Worm (Caenorhabditis elegans) whole organism, young adult: ENCODE data around the gene fbxl-1.

Source experiments
- B0019.2 ChIP-seq: fragments of 200-800 bp; sonication (Bioruptor generic); conservative IDR thresholded peaks from 2 replicates; pipeline ENCODE4 v1.3.6; 2022; ENCODE audit warnings: missing genetic modification reagents, missing genetic modification characterization, missing compliant biosample characterization
- B0336.3 ChIP-seq: fragments of 200-800 bp; sonication (Bioruptor generic); IDR thresholded peaks from 2 replicates; pipeline ENCODE4 v1.3.6; 2022; ENCODE audit warnings: missing genetic modification characterization, missing compliant biosample characterization
- C06A6.2 ChIP-seq: fragments of 200-800 bp; sonication (Bioruptor generic); conservative IDR thresholded peaks from 2 replicates; pipeline ENCODE4 v1.3.6; 2022; ENCODE audit warnings: missing genetic modification characterization, missing compliant biosample characterization
- C17E4.6 ChIP-seq: fragments of 200-800 bp; sonication (Bioruptor generic); IDR thresholded peaks from 2 replicates; pipeline ENCODE4 v1.3.6; 2022; ENCODE audit warnings: missing genetic modification reagents, missing genetic modification characterization, missing compliant biosample characterization
- F10E7.11 ChIP-seq: sonication (generic microtip); optimal IDR thresholded peaks from 2 replicates; lab custom pipeline; 2017; ENCODE audit warnings: mild to moderate bottlenecking, missing genetic modification characterization, moderate library complexity, missing compliant biosample characterization
- F39B2.1 ChIP-seq: fragments of 200-800 bp; sonication (Bioruptor generic); IDR thresholded peaks from 2 replicates; pipeline ENCODE4 v1.3.6; 2022; ENCODE audit warnings: missing genetic modification reagents, missing genetic modification characterization, missing compliant biosample characterization
- F52B5.7 ChIP-seq: sonication (generic microtip); optimal IDR thresholded peaks from 2 replicates; lab custom pipeline; 2016; ENCODE audit warnings: mild to moderate bottlenecking, missing genetic modification characterization, missing compliant biosample characterization
- K11D2.4 ChIP-seq: fragments of 200-800 bp; sonication (Bioruptor generic); IDR thresholded peaks from 2 replicates; pipeline ENCODE4 v1.3.6; 2022; ENCODE audit warnings: missing genetic modification reagents, missing genetic modification characterization, missing compliant biosample characterization
- T07F8.4 ChIP-seq: sonication (generic microtip); optimal IDR thresholded peaks from 2 replicates; lab custom pipeline; 2016; ENCODE audit warnings: mild to moderate bottlenecking, missing genetic modification characterization, moderate library complexity, missing compliant biosample characterization
- T26A5.8 ChIP-seq: sonication (generic microtip); optimal IDR thresholded peaks from 2 replicates; lab custom pipeline; 2016; ENCODE audit warnings: missing genetic modification characterization, missing compliant biosample characterization
- Y56A3A.18 ChIP-seq: fragments of 200-800 bp; sonication (Bioruptor generic); IDR thresholded peaks from 2 replicates; pipeline ENCODE4 v1.3.6; 2022; ENCODE audit warnings: missing genetic modification reagents, missing genetic modification characterization, missing compliant biosample characterization
- Y79H2A.3 ChIP-seq: fragments of 200-800 bp; sonication (Bioruptor generic); conservative IDR thresholded peaks from 2 replicates; pipeline ENCODE4 v1.3.6; 2022; ENCODE audit warnings: missing genetic modification reagents, missing genetic modification characterization, missing compliant biosample characterization
- ZK185.1 ChIP-seq: sonication (generic microtip); optimal IDR thresholded peaks from 2 replicates; lab custom pipeline; 2016; ENCODE audit warnings: mild to moderate bottlenecking, missing genetic modification characterization, missing compliant biosample characterization; ENCODE audit not compliant: poor library complexity, severe bottlenecking
- akir-1 ChIP-seq: fragments of 200-800 bp; sonication (Bioruptor generic); optimal IDR thresholded peaks from 2 replicates; lab custom pipeline; 2018; ENCODE audit warnings: mild to moderate bottlenecking, missing genetic modification characterization, moderate library complexity, missing compliant biosample characterization
- athp-1 ChIP-seq: sonication (generic microtip); optimal IDR thresholded peaks from 2 replicates; lab custom pipeline; 2017; ENCODE audit warnings: mild to moderate bottlenecking, missing genetic modification characterization, missing compliant biosample characterization
- attf-3 ChIP-seq: fragments of 200-800 bp; sonication (Bioruptor generic); conservative IDR thresholded peaks from 2 replicates; pipeline ENCODE4 v1.3.6; 2022; ENCODE audit warnings: missing genetic modification reagents, missing genetic modification characterization, missing compliant biosample characterization
- attf-6 ChIP-seq: fragments of 200-800 bp; sonication (Bioruptor generic); IDR thresholded peaks from 2 replicates; pipeline ENCODE4 v1.3.6; 2022; ENCODE audit warnings: missing genetic modification reagents, missing genetic modification characterization, missing compliant biosample characterization
- bed-2 ChIP-seq: fragments of 200-800 bp; sonication (Bioruptor generic); IDR thresholded peaks from 2 replicates; pipeline ENCODE4 v1.3.6; 2022; ENCODE audit warnings: missing genetic modification reagents, missing genetic modification characterization, missing compliant biosample characterization
- ceh-58 ChIP-seq: fragments of 200-800 bp; sonication (Bioruptor generic); IDR thresholded peaks from 2 replicates; pipeline ENCODE4 v1.3.6; 2022; ENCODE audit warnings: missing genetic modification characterization, missing compliant biosample characterization
- ceh-79 ChIP-seq: sonication (generic microtip); optimal IDR thresholded peaks from 2 replicates; lab custom pipeline; 2017; ENCODE audit warnings: mild to moderate bottlenecking, missing genetic modification characterization, missing compliant biosample characterization
- die-1 ChIP-seq: sonication (generic microtip); optimal IDR thresholded peaks from 2 replicates; lab custom pipeline; 2016; ENCODE audit warnings: missing genotype, mild to moderate bottlenecking, missing genetic modification characterization, missing compliant biosample characterization
- dpff-1 ChIP-seq: sonication (generic microtip); optimal IDR thresholded peaks from 2 replicates; lab custom pipeline; 2017; ENCODE audit warnings: mild to moderate bottlenecking, missing genetic modification characterization, missing compliant biosample characterization
- egl-44 ChIP-seq: fragments of 200-800 bp; sonication (Bioruptor generic); IDR thresholded peaks from 2 replicates; pipeline ENCODE4 v1.3.6; 2022; ENCODE audit warnings: missing genetic modification reagents, missing genetic modification characterization, missing compliant biosample characterization
- egrh-3 ChIP-seq: fragments of 200-800 bp; sonication (Bioruptor generic); IDR thresholded peaks from 2 replicates; pipeline ENCODE4 v1.3.6; 2022; ENCODE audit warnings: missing genetic modification reagents, missing genetic modification characterization, missing compliant biosample characterization
- ekl-4 ChIP-seq: fragments of 200-800 bp; sonication (Bioruptor generic); IDR thresholded peaks from 2 replicates; pipeline ENCODE4 v1.3.6; 2022; ENCODE audit warnings: missing genetic modification reagents, missing genetic modification characterization, missing compliant biosample characterization
- ets-4 ChIP-seq: fragments of 200-800 bp; sonication (Bioruptor generic); optimal IDR thresholded peaks from 2 replicates; lab custom pipeline; 2018; ENCODE audit warnings: mild to moderate bottlenecking, missing genetic modification characterization, missing compliant biosample characterization
- hmg-20 ChIP-seq: fragments of 200-800 bp; sonication (Bioruptor generic); IDR thresholded peaks from 2 replicates; pipeline ENCODE4 v1.3.6; 2022; ENCODE audit warnings: missing genetic modification reagents, missing genetic modification characterization, missing compliant biosample characterization
- hrde-1 ChIP-seq: sonication (generic microtip); optimal IDR thresholded peaks from 2 replicates; lab custom pipeline; 2016; ENCODE audit warnings: missing genetic modification characterization, mild to moderate bottlenecking, missing compliant biosample characterization, moderate library complexity, missing genotype, missing genetic modification reagents, borderline replicate concordance
- hsf-1 ChIP-seq: fragments of 200-800 bp; sonication (Bioruptor generic); IDR thresholded peaks from 2 replicates; pipeline ENCODE4 v1.3.6; 2022; ENCODE audit warnings: missing genetic modification reagents, missing genetic modification characterization, missing compliant biosample characterization
- lag-1 ChIP-seq: fragments of 200-800 bp; sonication (Bioruptor generic); IDR thresholded peaks from 2 replicates; pipeline ENCODE4 v1.3.6; 2022; ENCODE audit warnings: missing genetic modification reagents, missing genetic modification characterization, missing compliant biosample characterization
- lin-26 ChIP-seq: fragments of 200-800 bp; sonication (Bioruptor generic); IDR thresholded peaks from 2 replicates; pipeline ENCODE4 v1.3.6; 2022; ENCODE audit warnings: missing genetic modification reagents, missing genetic modification characterization, missing compliant biosample characterization
- lin-40 ChIP-seq: sonication (generic microtip); optimal IDR thresholded peaks from 2 replicates; lab custom pipeline; 2016; ENCODE audit warnings: missing genetic modification characterization, mild to moderate bottlenecking, missing compliant biosample characterization, missing genotype, missing genetic modification reagents
- lsy-27 ChIP-seq: sonication (generic microtip); optimal IDR thresholded peaks from 2 replicates; lab custom pipeline; 2017; ENCODE audit warnings: missing genetic modification characterization, mild to moderate bottlenecking, missing compliant biosample characterization, antibody characterized with exemption, missing genotype, borderline replicate concordance; ENCODE audit not compliant: insufficient read depth
- madf-10 ChIP-seq: sonication (generic microtip); optimal IDR thresholded peaks from 2 replicates; lab custom pipeline; 2016; ENCODE audit warnings: mild to moderate bottlenecking, missing genetic modification characterization, missing compliant biosample characterization
- mes-4 ChIP-seq: sonication (generic microtip); optimal IDR thresholded peaks from 2 replicates; lab custom pipeline; 2016; ENCODE audit warnings: missing genotype, missing genetic modification characterization, missing compliant biosample characterization
- nfyb-1 ChIP-seq: fragments of 200-800 bp; sonication (Bioruptor generic); IDR thresholded peaks from 2 replicates; pipeline ENCODE4 v1.3.6; 2022; ENCODE audit warnings: missing genetic modification reagents, missing genetic modification characterization, missing compliant biosample characterization
- nhr-179 ChIP-seq: sonication (generic microtip); optimal IDR thresholded peaks from 2 replicates; lab custom pipeline; 2016; ENCODE audit warnings: mild to moderate bottlenecking, missing genetic modification characterization, missing compliant biosample characterization
- nhr-80 ChIP-seq: sonication (generic microtip); optimal IDR thresholded peaks from 2 replicates; lab custom pipeline; 2016; ENCODE audit warnings: missing genetic modification characterization, missing compliant biosample characterization
- pbrm-1 ChIP-seq: fragments of 200-800 bp; sonication (Bioruptor generic); IDR thresholded peaks from 2 replicates; pipeline ENCODE4 v1.3.6; 2022; ENCODE audit warnings: missing genetic modification reagents, missing genetic modification characterization, missing compliant biosample characterization
- rpc-1 ChIP-seq, 2 experiments: fragments of 150-350 bp in 1 of 2; sonication (generic microtip) in 1 of 2; optimal IDR thresholded peaks; 2 replicates each; lab custom pipeline; 2014 to 2018; ENCODE audit warnings: missing biosample characterization in 1 of 2, missing genetic modification characterization in 1 of 2, missing genetic modification reagents in 1 of 2, missing genotype in 1 of 2
- snpc-1.3 ChIP-seq: sonication (generic microtip); optimal IDR thresholded peaks from 2 replicates; lab custom pipeline; 2017; ENCODE audit warnings: missing genetic modification characterization, mild to moderate bottlenecking, missing compliant biosample characterization, antibody characterized with exemption, moderate library complexity, missing genotype, missing genetic modification reagents; ENCODE audit not compliant: insufficient read depth
- snpc-3.4 ChIP-seq: sonication (generic microtip); optimal IDR thresholded peaks from 2 replicates; lab custom pipeline; 2017; ENCODE audit warnings: missing genetic modification characterization, mild to moderate bottlenecking, missing compliant biosample characterization, antibody characterized with exemption, moderate library complexity, missing genotype, missing genetic modification reagents
- unc-130 ChIP-seq: sonication (generic microtip); optimal IDR thresholded peaks from 2 replicates; lab custom pipeline; 2016; ENCODE audit warnings: missing genetic modification reagents, missing genetic modification characterization, missing compliant biosample characterization
- unc-62 ChIP-seq: fragments of 150-350 bp; optimal IDR thresholded peaks from 2 replicates; lab custom pipeline; 2014; ENCODE audit warnings: missing biosample characterization, missing genetic modification reagents, missing genetic modification characterization
- zim-3 ChIP-seq: sonication (generic microtip); optimal IDR thresholded peaks from 2 replicates; lab custom pipeline; 2017; ENCODE audit warnings: mild to moderate bottlenecking, missing genetic modification characterization, moderate library complexity, missing compliant biosample characterization
- ztf-22 ChIP-seq: fragments of 200-800 bp; sonication (Bioruptor generic); optimal IDR thresholded peaks from 2 replicates; lab custom pipeline; 2018; ENCODE audit warnings: mild to moderate bottlenecking, missing genetic modification characterization, moderate library complexity, missing compliant biosample characterization
- ztf-28 ChIP-seq: fragments of 200-800 bp; sonication (Bioruptor generic); IDR thresholded peaks from 2 replicates; pipeline ENCODE4 v1.3.6; 2022; ENCODE audit warnings: missing genetic modification reagents, missing genetic modification characterization, missing compliant biosample characterization

The fbxl-1 gene

DNA sequence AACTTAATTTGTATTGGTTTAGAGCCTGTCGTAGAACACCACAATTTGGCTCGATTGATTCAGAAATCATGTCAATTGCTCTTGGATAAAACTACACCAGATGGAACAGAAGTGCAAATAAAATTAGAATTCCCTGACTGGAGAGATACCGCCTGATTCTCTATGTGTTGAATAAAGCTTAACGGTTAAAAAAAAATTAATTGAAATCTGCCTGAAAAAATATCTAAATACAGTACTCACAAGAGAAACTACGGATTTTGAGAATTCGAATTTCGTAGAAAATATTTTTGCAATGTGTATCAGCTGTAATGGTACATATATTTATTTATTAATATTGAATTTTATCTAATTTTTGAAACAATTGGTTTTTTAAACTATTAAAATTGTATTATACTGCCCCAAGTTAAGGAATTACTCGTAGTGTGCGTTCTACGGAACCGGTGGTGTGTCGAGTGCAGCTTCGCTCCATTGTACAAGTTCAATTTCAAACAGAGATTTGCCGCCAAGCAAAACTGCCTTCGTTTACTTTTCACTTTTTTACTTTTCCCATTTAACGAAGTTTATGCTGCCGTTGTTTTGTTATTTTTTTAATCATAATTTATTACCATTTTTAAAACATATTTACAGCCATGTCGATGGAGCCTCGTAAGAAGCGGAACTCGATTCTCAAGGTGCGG lies 22.5 kb downstream of the fbxl-1 start, which contains the start of gene knl-1 (continued):
- no peak for TF ChIP-seq nhr-179 (tag; lab: Kevin White, UChicago)
- TF ChIP-seq Y56A3A.18 (GFP tag; lab: Robert Waterston, UW): no peak
- TF ChIP-seq lag-1 (GFP tag; lab: Robert Waterston, UW): no peak
- TF ChIP-seq egrh-3: 0 out of 2 replicates have a peak, but pooled peaks have one; percentile 49
- TF ChIP-seq C17E4.6 (GFP tag; lab: Robert Waterston, UW): no peak
- no peak for TF ChIP-seq ZK185.1 (tag; lab: Kevin White, UChicago)
- TF ChIP-seq ceh-79 (tag; lab: Kevin White, UChicago): no peak
- TF ChIP-seq attf-3: peak; percentile 63; the same call in 1 of the 2 replicates
- no peak for TF ChIP-seq K11D2.4
- peak; percentile 68 for TF ChIP-seq unc-130 (GFP tag; lab: Kevin White, UChicago)
- TF ChIP-seq die-1 (tag; lab: Kevin White, UChicago): no peak
- no peak for TF ChIP-seq akir-1 (GFP tag; lab: Kevin White, UChicago)
- TF ChIP-seq T07F8.4 (tag; lab: Kevin White, UChicago): no peak
- no peak for TF ChIP-seq hmg-20 (GFP tag; lab: Robert Waterston, UW)
- TF ChIP-seq T26A5.8 (tag; lab: Kevin White, UChicago): no peak
- peak; percentile 31; the same call in 1 of the 2 replicates for TF ChIP-seq Y79H2A.3 (GFP tag; lab: Robert Waterston, UW)
- no peak for TF ChIP-seq F10E7.11
- TF ChIP-seq lsy-27 (tag; lab: Kevin White, UChicago): no peak
- TF ChIP-seq attf-6 (GFP tag; lab: Robert Waterston, UW): no peak
- no peak for TF ChIP-seq egl-44 (GFP tag; lab: Robert Waterston, UW)
- no peak for TF ChIP-seq pbrm-1 (GFP tag; lab: Robert Waterston, UW)
- no peak for TF ChIP-seq zim-3 (tag; lab: Kevin White, UChicago)
- TF ChIP-seq hsf-1 (GFP tag; lab: Robert Waterston, UW): no peak
- no peak for TF ChIP-seq hrde-1 (tag; lab: Kevin White, UChicago)
- TF ChIP-seq ztf-28 (GFP tag; lab: Robert Waterston, UW): 0 out of 2 replicates have a peak, but pooled peaks have one; percentile 63
- peak; percentile 4 for TF ChIP-seq madf-10 (tag; lab: Kevin White, UChicago)
- TF ChIP-seq C06A6.2: no peak
- TF ChIP-seq snpc-3.4 (tag; lab: Kevin White, UChicago): peak; percentile 28
- no peak for TF ChIP-seq F39B2.1
- TF ChIP-seq rpc-1 (optimal IDR thresholded peaks at IDR 0.05; lab: Kevin White, UChicago): no peak
- TF ChIP-seq rpc-1 (tag; optimal IDR thresholded peaks at IDR 0.05; lab: Kevin White, UChicago): no peak
- no peak for TF ChIP-seq athp-1 (tag; lab: Kevin White, UChicago)
- no peak for TF ChIP-seq nfyb-1 (GFP tag; lab: Robert Waterston, UW)
- no peak for TF ChIP-seq ztf-22 (GFP tag; lab: Kevin White, UChicago)
- TF ChIP-seq lin-40: no peak
- no peak for TF ChIP-seq F52B5.7 (tag; lab: Kevin White, UChicago)
- no peak for TF ChIP-seq ets-4 (GFP tag; lab: Kevin White, UChicago)
- peak; percentile 39 for TF ChIP-seq nhr-80
- TF ChIP-seq bed-2: no peak
- TF ChIP-seq ceh-58 (GFP tag; lab: Robert Waterston, UW): no peak
- TF ChIP-seq ekl-4 (GFP tag; lab: Robert Waterston, UW): no peak
- no peak for TF ChIP-seq B0336.3 (GFP tag; lab: Robert Waterston, UW)
- TF ChIP-seq dpff-1: no peak
- TF ChIP-seq snpc-1.3 (tag; lab: Kevin White, UChicago): no peak
- no peak for TF ChIP-seq lin-26
- TF ChIP-seq unc-62 (GFP tag; lab: Kevin White, UChicago): no peak
- TF ChIP-seq mes-4: no peak
- no peak for TF ChIP-seq B0019.2 (GFP tag; lab: Robert Waterston, UW)
